Fruit fly (Drosophila melanogaster): ENCODE measurements around the gene CG42238.

- no peak for TF ChIP-seq fru (GFP tag; optimal IDR thresholded peaks at IDR 0.05)
- no peak for TF ChIP-seq psq (GFP tag; optimal IDR thresholded peaks at IDR 0.05)
- no peak for TF ChIP-seq Dif (GFP tag; optimal IDR thresholded peaks at IDR 0.05; ENCODE audit: partially characterized antibody)
- no peak for TF ChIP-seq tai (GFP tag; optimal IDR thresholded peaks at IDR 0.05)
- TF ChIP-seq Dfd (GFP tag; optimal IDR thresholded peaks at IDR 0.05): no peak
- TF ChIP-seq rgr (GFP tag; optimal IDR thresholded peaks at IDR 0.05): no peak
Observed at dm6 chr2L:20971659-20972314, 80.2 kb downstream of the CG42238 start.
